Worm (Caenorhabditis elegans) whole organism, L2 larva: ENCODE data around the gene C01G6.9.

Experiments
- aly-2 ChIP-seq: fragments of 150-350 bp; optimal IDR thresholded peaks from 2 replicates; lab custom pipeline; 2014; ENCODE audit warnings: missing biosample characterization, missing genetic modification characterization
- ama-1 ChIP-seq: fragments of 150-350 bp; optimal IDR thresholded peaks from 2 replicates; lab custom pipeline; 2018; ENCODE audit warnings: inconsistent platforms
- mab-5 ChIP-seq: fragments of 150-350 bp; optimal IDR thresholded peaks from 2 replicates; lab custom pipeline; 2014; ENCODE audit warnings: missing biosample characterization, missing genetic modification characterization
- nhr-12 ChIP-seq: fragments of 150-350 bp; optimal IDR thresholded peaks from 2 replicates; lab custom pipeline; 2014; ENCODE audit warnings: missing biosample characterization, missing genetic modification characterization
- zag-1 ChIP-seq: fragments of 150-350 bp; optimal IDR thresholded peaks from 2 replicates; lab custom pipeline; 2014; ENCODE audit warnings: missing biosample characterization, missing genetic modification characterization
- ztf-11 ChIP-seq: sonication (generic microtip); optimal IDR thresholded peaks from 2 replicates; lab custom pipeline; 2017; ENCODE audit warnings: missing biosample characterization, missing genetic modification characterization

- TF ChIP-seq aly-2 (tag; lab: Kevin White, UChicago) (no peak), mab-5 (tag; lab: Kevin White, UChicago) (peak; percentile 83), zag-1 (tag; lab: Kevin White, UChicago) (peak; percentile 72), ama-1 (lab: Kevin White, UChicago) (no peak), nhr-12 (no peak), ztf-11 (tag; lab: Kevin White, UChicago) (no peak)
These were observed 30.8 kb downstream of the C01G6.9 start for ce11 chrII:9264689-9265278.
